Fruit fly (Drosophila melanogaster) Kc167 (cell line): ENCODE results near the gene CG5039.

ENCODE experiments used
- Myc ChIP-seq: fragments of >200 bp; optimal IDR thresholded peaks from 2 replicates; lab custom pipeline; 2017; ENCODE audit warnings: missing external identifiers
- Sin3A ChIP-seq: fragments of >200 bp; optimal IDR thresholded peaks from 2 replicates; lab custom pipeline; 2018; ENCODE audit warnings: missing external identifiers
- h ChIP-seq: fragments of >200 bp; optimal IDR thresholded peaks from 3 replicates; lab custom pipeline; 2018; ENCODE audit warnings: missing external identifiers
- insv ChIP-seq: fragments of >200 bp; optimal IDR thresholded peaks from 3 replicates; lab custom pipeline; 2018; ENCODE audit warnings: missing external identifiers
- psq ChIP-seq: fragments of >200 bp; optimal IDR thresholded peaks from 2 replicates; lab custom pipeline; 2017; ENCODE audit warnings: missing external identifiers
- ttk ChIP-seq: sonication (Bioruptor generic); optimal IDR thresholded peaks from 2 replicates; lab custom pipeline; 2017; ENCODE audit warnings: missing external identifiers

CG5039 gene

dm6 chr3R:25678489-25679082 lies at the start of gene CG5039, which contains the start of gene CG4730:
TSS of gene CG5039 (plus strand) at chr3R:25678683.
TSS of gene CG4730 (minus strand) at chr3R:25678682.
- TF ChIP-seq ttk (lab: Kevin White, UChicago): no peak
- TF ChIP-seq h (lab: Kevin White, UChicago): peak; percentile 51

DNA sequence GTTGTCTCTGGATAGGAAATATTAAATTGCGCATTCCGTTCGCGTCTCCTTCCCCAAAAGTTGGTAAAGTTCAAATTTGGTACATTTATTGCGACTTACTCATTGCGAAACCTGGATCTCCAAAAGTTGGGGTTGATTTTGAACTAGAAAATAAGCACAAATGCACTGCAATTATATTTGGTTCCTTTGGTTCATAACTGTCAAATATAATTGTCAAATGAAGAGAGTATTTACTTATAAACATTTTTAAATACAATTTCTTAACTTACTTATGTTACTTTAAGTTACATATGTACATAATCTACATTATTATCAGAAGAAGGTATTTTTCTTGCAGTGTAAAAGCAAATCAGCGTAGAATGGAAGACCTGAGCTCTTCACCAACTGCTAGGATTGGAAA lies 47.9 kb upstream of the CG5039 start:
- no peak for TF ChIP-seq psq (lab: Kevin White, UChicago)
- no peak for TF ChIP-seq Sin3A (lab: Kevin White, UChicago)
- TF ChIP-seq ttk (lab: Kevin White, UChicago): no peak
- no peak for TF ChIP-seq insv (lab: Kevin White, UChicago)
- no peak for TF ChIP-seq Myc
- no peak for TF ChIP-seq h (lab: Kevin White, UChicago)

- TF ChIP-seq h (lab: Kevin White, UChicago): no peak
- TF ChIP-seq insv (lab: Kevin White, UChicago): no peak
- TF ChIP-seq Myc: no peak
- TF ChIP-seq ttk (lab: Kevin White, UChicago): no peak
- no peak for TF ChIP-seq Sin3A (lab: Kevin White, UChicago)
- no peak for TF ChIP-seq psq (lab: Kevin White, UChicago)
Observed at dm6 chr3R:25631079-25631478, 47.4 kb upstream of the CG5039 start.

dm6 chr3R:25633865-25634460 lies 44.5 kb upstream of the CG5039 start:
- TF ChIP-seq Sin3A (lab: Kevin White, UChicago) (no peak), Myc (no peak), psq (lab: Kevin White, UChicago) (no peak), h (lab: Kevin White, UChicago) (no peak), ttk (lab: Kevin White, UChicago) (no peak), insv (lab: Kevin White, UChicago) (no peak)

dm6 chr3R:25637294-25638174 lies 40.9 kb upstream of the CG5039 start, which contains the start of gene jigr1:
TSS of gene jigr1 (plus strand) at chr3R:25637843.
- TF ChIP-seq ttk (lab: Kevin White, UChicago) (no peak), Myc (no peak), psq (lab: Kevin White, UChicago) (no peak), insv (lab: Kevin White, UChicago) (no peak), h (lab: Kevin White, UChicago) (no peak), Sin3A (lab: Kevin White, UChicago) (no peak)

DNA sequence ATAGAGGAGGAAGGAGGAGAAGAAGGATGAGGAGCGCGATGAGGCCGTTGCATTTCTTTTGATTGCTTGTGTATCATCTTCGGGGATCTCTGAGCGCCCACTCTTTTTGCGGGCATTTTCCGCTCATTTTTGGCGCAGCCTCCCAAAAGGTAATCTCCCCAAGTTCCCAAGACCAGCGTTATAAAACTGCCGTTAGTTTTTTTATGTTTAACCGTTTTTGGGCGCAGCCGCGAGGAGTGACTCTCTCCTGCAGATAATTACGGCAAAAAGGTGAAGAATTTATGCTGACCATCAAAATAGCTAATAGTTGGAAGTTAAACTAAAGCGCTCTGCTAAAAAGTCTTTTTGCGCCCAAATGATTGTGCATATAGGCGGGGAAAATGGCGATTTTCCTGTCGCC lies 40.1 kb upstream of the CG5039 start:
- TF ChIP-seq Sin3A (lab: Kevin White, UChicago) (no peak), h (lab: Kevin White, UChicago) (no peak), insv (lab: Kevin White, UChicago) (no peak), ttk (lab: Kevin White, UChicago) (no peak), Myc (no peak), psq (lab: Kevin White, UChicago) (no peak)

DNA sequence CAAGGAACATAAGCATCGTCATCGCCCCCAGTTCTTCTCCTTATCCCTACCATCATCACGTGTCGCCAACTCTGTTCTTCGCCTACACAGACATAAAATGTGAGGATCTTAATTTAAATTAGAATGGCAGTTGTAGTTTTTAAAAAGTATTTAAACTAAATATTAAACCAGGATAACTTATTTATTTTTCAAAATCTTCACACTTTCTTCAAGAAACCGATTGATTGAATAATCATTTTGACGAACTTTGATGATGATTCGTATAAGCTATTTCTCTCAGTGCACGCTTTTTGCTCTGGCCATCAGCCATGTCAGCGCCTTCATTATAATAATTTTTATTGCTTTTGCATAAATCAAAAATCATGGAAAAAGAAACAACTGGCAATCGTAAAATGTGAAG lies 39.5 kb upstream of the CG5039 start:
- TF ChIP-seq Sin3A (lab: Kevin White, UChicago) (no peak), h (lab: Kevin White, UChicago) (no peak), ttk (lab: Kevin White, UChicago) (no peak), Myc (no peak), insv (lab: Kevin White, UChicago) (no peak)

DNA sequence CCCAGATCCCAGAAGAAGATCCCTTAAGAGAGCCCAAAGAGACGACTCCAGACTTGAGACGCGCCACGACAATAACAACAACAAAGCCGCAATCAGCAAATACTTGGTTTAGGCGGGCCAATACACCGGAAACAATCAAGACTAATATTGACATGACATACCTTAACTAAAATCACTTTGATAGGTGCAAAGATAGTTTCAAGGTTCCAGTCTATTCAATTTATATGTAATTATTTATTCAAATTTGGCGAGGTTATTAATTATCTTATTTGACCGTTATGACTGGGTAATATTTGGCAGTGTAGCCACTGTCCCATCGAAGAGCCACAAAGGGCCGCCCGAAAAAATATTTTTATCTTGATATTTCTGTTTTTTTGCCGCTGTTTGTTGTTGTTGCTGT lies 38.0 kb upstream of the CG5039 start:
- TF ChIP-seq Myc (no peak), Sin3A (lab: Kevin White, UChicago) (no peak), ttk (lab: Kevin White, UChicago) (no peak), psq (lab: Kevin White, UChicago) (no peak), h (lab: Kevin White, UChicago) (no peak), insv (lab: Kevin White, UChicago) (no peak)

DNA sequence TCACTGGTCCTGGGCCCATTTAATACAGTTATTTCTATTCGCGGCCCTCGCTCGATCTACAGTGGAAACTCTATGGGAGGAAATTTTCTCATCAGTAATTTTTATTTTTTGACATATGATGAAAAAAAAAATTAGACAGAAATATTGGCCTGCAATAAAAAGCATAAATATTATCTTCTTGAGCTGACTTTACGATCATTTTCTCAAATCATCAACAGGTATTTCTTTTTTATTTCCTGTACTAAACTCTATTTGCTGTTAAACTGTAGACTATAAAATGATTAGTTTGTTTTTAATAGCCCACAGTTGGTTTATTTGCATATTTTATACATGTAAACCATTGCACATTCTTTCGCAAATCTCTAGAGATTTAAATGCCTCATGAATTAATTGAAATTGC lies 34.3 kb upstream of the CG5039 start:
- no peak for TF ChIP-seq Myc

DNA sequence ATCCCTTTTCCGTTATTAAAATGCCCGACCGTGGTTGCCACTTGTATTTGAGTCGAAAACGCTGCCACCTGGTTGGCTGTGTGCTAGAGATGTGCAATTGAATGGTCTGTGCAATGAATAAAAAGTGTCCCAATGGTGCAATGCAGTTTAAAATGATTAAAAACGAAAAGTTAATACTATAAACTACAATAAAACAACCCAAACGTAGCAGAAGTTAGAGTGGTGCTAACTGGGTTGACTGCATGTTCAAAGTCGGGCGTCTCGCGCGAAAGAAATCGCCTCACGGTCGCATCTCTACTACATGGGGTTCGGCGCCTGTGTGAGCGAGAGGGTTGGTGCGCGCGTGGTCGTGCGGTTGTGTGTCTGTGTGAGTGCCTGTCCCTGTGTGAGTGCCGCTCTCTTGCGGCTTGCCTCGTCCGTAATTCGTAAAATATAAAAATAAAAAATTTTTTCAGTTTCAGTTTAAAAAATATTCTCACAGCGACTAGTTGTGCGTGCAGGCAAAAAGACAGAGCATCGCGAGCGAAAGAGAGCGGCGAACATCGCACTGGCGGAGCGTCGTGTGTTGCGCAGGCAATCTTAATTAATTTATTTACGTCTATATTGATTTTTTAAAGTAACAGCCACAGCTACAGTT lies 31.5 kb upstream of the CG5039 start:
- TF ChIP-seq h (lab: Kevin White, UChicago): no peak
- TF ChIP-seq ttk (lab: Kevin White, UChicago): no peak
- TF ChIP-seq Sin3A (lab: Kevin White, UChicago): no peak
- no peak for TF ChIP-seq psq (lab: Kevin White, UChicago)
- no peak for TF ChIP-seq insv (lab: Kevin White, UChicago)
- no peak for TF ChIP-seq Myc

DNA sequence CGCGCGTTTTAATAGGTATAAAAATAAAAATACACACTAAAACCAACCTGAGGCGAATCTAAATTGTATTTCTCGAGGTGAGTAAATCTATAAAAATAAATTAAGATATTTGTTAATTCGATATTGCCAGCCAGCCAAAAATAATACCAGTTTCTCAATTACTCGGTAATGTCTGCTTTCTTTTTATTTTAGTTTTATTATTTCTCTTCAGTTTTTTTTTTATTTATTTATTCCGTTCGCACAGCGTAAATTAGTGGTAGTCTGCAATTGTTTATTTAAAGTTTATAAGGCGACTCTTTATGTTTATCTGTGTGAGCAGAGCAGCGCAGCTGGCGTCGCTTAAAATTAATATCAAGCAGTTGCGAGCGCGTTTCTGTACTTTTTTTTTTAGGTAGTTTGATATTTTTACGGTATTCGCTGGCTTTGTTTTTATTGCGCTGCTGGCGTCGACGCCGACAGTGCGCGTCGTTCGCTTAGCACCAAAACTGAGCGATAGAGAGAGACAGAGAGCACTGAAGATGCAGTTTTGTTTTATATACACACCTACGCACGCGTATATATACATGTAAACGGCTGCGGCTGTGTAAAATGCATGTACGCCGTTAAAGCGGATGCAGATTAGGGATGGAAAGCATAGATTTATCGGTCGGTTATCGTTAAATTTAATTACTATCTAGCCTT lies 30.8 kb upstream of the CG5039 start:
- no peak for TF ChIP-seq Myc
- no peak for TF ChIP-seq h (lab: Kevin White, UChicago)
- TF ChIP-seq ttk (lab: Kevin White, UChicago): no peak
- no peak for TF ChIP-seq Sin3A (lab: Kevin White, UChicago)
- TF ChIP-seq psq (lab: Kevin White, UChicago): no peak
- no peak for TF ChIP-seq insv (lab: Kevin White, UChicago)
